Worm (Caenorhabditis elegans) whole organism, L1 larva: Measurements from ENCODE around the gene C03B1.2.

ENCODE experiments used
- C04F5.9 ChIP-seq: sonication (generic microtip); optimal IDR thresholded peaks from 2 replicates; lab custom pipeline; 2016; ENCODE audit warnings: missing genetic modification characterization, missing compliant biosample characterization
- aly-2 ChIP-seq: fragments of 150-350 bp; optimal IDR thresholded peaks from 2 replicates; lab custom pipeline; 2014; ENCODE audit warnings: missing biosample characterization, missing genetic modification characterization
- ama-1 ChIP-seq: fragments of 150-350 bp; optimal IDR thresholded peaks from 2 replicates; lab custom pipeline; 2014
- blmp-1 ChIP-seq: fragments of 150-350 bp; optimal IDR thresholded peaks from 2 replicates; lab custom pipeline; 2014; ENCODE audit warnings: missing biosample characterization, missing genetic modification characterization
- ceh-8 ChIP-seq: fragments of 200-800 bp; sonication (Bioruptor generic); optimal IDR thresholded peaks from 2 replicates; lab custom pipeline; 2018; ENCODE audit warnings: mild to moderate bottlenecking, missing genetic modification characterization, moderate library complexity, missing compliant biosample characterization
- ceh-82 ChIP-seq, 3 experiments: fragments of 150-350 bp in 1 of 3; sonication (generic microtip) in 2 of 3; optimal IDR thresholded peaks; 2 replicates each; lab custom pipeline; 2014 to 2017; ENCODE audit warnings: missing biosample characterization in 3 of 3, missing genetic modification characterization in 3 of 3
- ceh-90 ChIP-seq: sonication (generic microtip); optimal IDR thresholded peaks from 2 replicates; lab custom pipeline; 2016; ENCODE audit warnings: missing genetic modification characterization, missing compliant biosample characterization
- ces-1 ChIP-seq: fragments of 150-350 bp; optimal IDR thresholded peaks from 2 replicates; lab custom pipeline; 2014; ENCODE audit warnings: missing biosample characterization, missing genetic modification reagents, missing genetic modification characterization
- dsc-1 ChIP-seq: sonication (generic microtip); optimal IDR thresholded peaks from 2 replicates; lab custom pipeline; 2016; ENCODE audit warnings: mild to moderate bottlenecking, missing genetic modification characterization, missing compliant biosample characterization
- efl-1 ChIP-seq, 4 experiments: fragments of 150-350 bp; optimal IDR thresholded peaks in 3 of 4; peaks in 1 of 4; 1 replicate in 1 of 4; 2 replicates in 3 of 4; lab custom pipeline; 2014; ENCODE audit warnings: missing biosample characterization in 2 of 4, missing genetic modification characterization in 2 of 4, missing genetic modification reagents in 2 of 4
- egl-13 ChIP-seq: sonication (generic microtip); optimal IDR thresholded peaks from 2 replicates; lab custom pipeline; 2016; ENCODE audit warnings: missing genotype, missing genetic modification reagents, missing genetic modification characterization, missing compliant biosample characterization
- egl-27 ChIP-seq, 2 experiments: fragments of 150-350 bp in 1 of 2; sonication (generic microtip); optimal IDR thresholded peaks; 3 replicates each; lab custom pipeline; 2017 to 2018; ENCODE audit warnings: missing biosample characterization in 2 of 2, missing genetic modification characterization in 2 of 2, missing genetic modification reagents in 2 of 2
- elt-2 ChIP-seq: sonication (generic microtip); optimal IDR thresholded peaks from 2 replicates; lab custom pipeline; 2016; ENCODE audit warnings: missing genetic modification characterization, mild to moderate bottlenecking, inconsistent platforms, missing compliant biosample characterization, missing genetic modification reagents
- ets-5 ChIP-seq: fragments of 200-800 bp; sonication (Bioruptor generic); IDR thresholded peaks from 2 replicates; pipeline ENCODE4 v1.3.6; 2022; ENCODE audit warnings: missing genetic modification characterization, missing compliant biosample characterization
- fkh-10 ChIP-seq: sonication (generic microtip); optimal IDR thresholded peaks from 2 replicates; lab custom pipeline; 2017; ENCODE audit warnings: missing biosample characterization, missing genetic modification reagents, missing genetic modification characterization
- fkh-8 ChIP-seq: sonication (generic microtip); optimal IDR thresholded peaks from 2 replicates; lab custom pipeline; 2016; ENCODE audit warnings: mild to moderate bottlenecking, missing genetic modification characterization, missing compliant biosample characterization
- fos-1 ChIP-seq: fragments of 150-350 bp; optimal IDR thresholded peaks from 2 replicates; lab custom pipeline; 2014; ENCODE audit warnings: missing biosample characterization, missing genetic modification characterization
- hlh-17 ChIP-seq: fragments of 200-800 bp; sonication (Bioruptor generic); optimal IDR thresholded peaks from 2 replicates; lab custom pipeline; 2018; ENCODE audit warnings: missing genetic modification characterization, mild to moderate bottlenecking, missing compliant biosample characterization, moderate library complexity, borderline replicate concordance
- hlh-4 ChIP-seq: sonication (generic microtip); optimal IDR thresholded peaks from 2 replicates; lab custom pipeline; 2016; ENCODE audit warnings: mild to moderate bottlenecking, missing genetic modification characterization, missing compliant biosample characterization
- hpl-2 ChIP-seq: fragments of 150-350 bp; optimal IDR thresholded peaks from 2 replicates; lab custom pipeline; 2014; ENCODE audit warnings: missing biosample characterization, missing genetic modification reagents, missing genetic modification characterization
- irx-1 ChIP-seq: sonication (generic microtip); optimal IDR thresholded peaks from 2 replicates; lab custom pipeline; 2016; ENCODE audit warnings: missing genetic modification characterization, missing compliant biosample characterization
- lin-15B ChIP-seq: fragments of 150-350 bp; sonication (generic microtip); optimal IDR thresholded peaks from 3 replicates; lab custom pipeline; 2014; ENCODE audit warnings: missing biosample characterization, missing genetic modification characterization
- mab-9 ChIP-seq: fragments of 200-800 bp; sonication (Bioruptor generic); IDR thresholded peaks from 2 replicates; pipeline ENCODE4 v1.3.6; 2022; ENCODE audit warnings: missing genetic modification reagents, missing genetic modification characterization, missing compliant biosample characterization
- mdl-1 ChIP-seq, 2 experiments: fragments of 150-350 bp; optimal IDR thresholded peaks; 2 replicates each; lab custom pipeline; 2014 to 2017; ENCODE audit warnings: missing biosample characterization in 2 of 2, missing genetic modification characterization in 2 of 2, inconsistent platforms in 1 of 2
- mep-1 ChIP-seq: fragments of 150-350 bp; optimal IDR thresholded peaks from 2 replicates; lab custom pipeline; 2014; ENCODE audit warnings: missing biosample characterization, missing genetic modification characterization
- nhr-12 ChIP-seq: sonication (generic microtip); optimal IDR thresholded peaks from 2 replicates; lab custom pipeline; 2017; ENCODE audit warnings: missing biosample characterization, missing genetic modification characterization
- nhr-19 ChIP-seq: fragments of 200-800 bp; sonication (Bioruptor generic); conservative IDR thresholded peaks from 2 replicates; pipeline ENCODE4 v1.3.6; 2022; ENCODE audit warnings: missing genetic modification characterization, missing compliant biosample characterization
- nhr-20 ChIP-seq: sonication (generic microtip); optimal IDR thresholded peaks from 2 replicates; lab custom pipeline; 2016; ENCODE audit warnings: mild to moderate bottlenecking, missing genetic modification characterization, missing compliant biosample characterization
- nhr-237 ChIP-seq: fragments of 150-350 bp; optimal IDR thresholded peaks from 2 replicates; lab custom pipeline; 2014; ENCODE audit warnings: missing biosample characterization, missing genetic modification characterization
- nhr-28 ChIP-seq: fragments of 150-350 bp; optimal IDR thresholded peaks from 2 replicates; lab custom pipeline; 2014; ENCODE audit warnings: missing biosample characterization, missing genetic modification characterization
- nhr-76 ChIP-seq: sonication (generic microtip); optimal IDR thresholded peaks from 2 replicates; lab custom pipeline; 2017; ENCODE audit warnings: missing biosample characterization, missing genetic modification characterization
- nhr-77 ChIP-seq: fragments of 150-350 bp; optimal IDR thresholded peaks from 2 replicates; lab custom pipeline; 2014; ENCODE audit warnings: missing biosample characterization, missing genetic modification characterization
- nhr-84 ChIP-seq: sonication (generic microtip); optimal IDR thresholded peaks from 2 replicates; lab custom pipeline; 2017; ENCODE audit warnings: missing biosample characterization, missing genetic modification characterization
- nhr-90 ChIP-seq: sonication (generic microtip); optimal IDR thresholded peaks from 2 replicates; lab custom pipeline; 2016; ENCODE audit warnings: mild to moderate bottlenecking, missing genetic modification characterization, missing compliant biosample characterization; ENCODE audit not compliant: poor library complexity
- rnt-1 ChIP-seq: sonication (generic microtip); optimal IDR thresholded peaks from 2 replicates; lab custom pipeline; 2016; ENCODE audit warnings: mild to moderate bottlenecking, missing genetic modification characterization, moderate library complexity, missing compliant biosample characterization
- skn-1 ChIP-seq: fragments of 150-350 bp; optimal IDR thresholded peaks from 2 replicates; lab custom pipeline; 2014; ENCODE audit warnings: missing biosample characterization, missing genetic modification characterization
- sox-4 ChIP-seq: sonication (generic microtip); optimal IDR thresholded peaks from 2 replicates; lab custom pipeline; 2016; ENCODE audit warnings: missing genetic modification characterization, missing compliant biosample characterization
- sptf-1 ChIP-seq: fragments of 150-350 bp; optimal IDR thresholded peaks from 2 replicates; lab custom pipeline; 2014; ENCODE audit warnings: missing biosample characterization, missing genetic modification characterization
- sup-37 ChIP-seq: fragments of 200-800 bp; sonication (Bioruptor generic); optimal IDR thresholded peaks from 2 replicates; lab custom pipeline; 2018; ENCODE audit warnings: mild to moderate bottlenecking, missing genetic modification characterization, missing compliant biosample characterization
- swsn-7 ChIP-seq: sonication (generic microtip); optimal IDR thresholded peaks from 2 replicates; lab custom pipeline; 2016; ENCODE audit warnings: missing genetic modification characterization, missing compliant biosample characterization
- unc-30 ChIP-seq: sonication (generic microtip); optimal IDR thresholded peaks from 2 replicates; lab custom pipeline; 2017; ENCODE audit warnings: missing biosample characterization, missing genetic modification characterization
- unc-98 ChIP-seq: fragments of 200-800 bp; sonication (Bioruptor generic); IDR thresholded peaks from 2 replicates; pipeline ENCODE4 v1.3.6; 2022; ENCODE audit warnings: missing genetic modification characterization, missing compliant biosample characterization
- vab-15 ChIP-seq: sonication (generic microtip); optimal IDR thresholded peaks from 2 replicates; lab custom pipeline; 2017; ENCODE audit warnings: missing genotype, mild to moderate bottlenecking, missing genetic modification characterization, missing compliant biosample characterization
- zip-4 ChIP-seq: fragments of 200-800 bp; sonication (Bioruptor generic); optimal IDR thresholded peaks from 2 replicates; lab custom pipeline; 2018; ENCODE audit warnings: mild to moderate bottlenecking, missing genetic modification characterization, moderate library complexity, missing compliant biosample characterization
- ztf-4 ChIP-seq: fragments of 150-350 bp; optimal IDR thresholded peaks from 2 replicates; lab custom pipeline; 2014; ENCODE audit warnings: missing biosample characterization, missing genetic modification characterization

Gene C03B1.2

DNA sequence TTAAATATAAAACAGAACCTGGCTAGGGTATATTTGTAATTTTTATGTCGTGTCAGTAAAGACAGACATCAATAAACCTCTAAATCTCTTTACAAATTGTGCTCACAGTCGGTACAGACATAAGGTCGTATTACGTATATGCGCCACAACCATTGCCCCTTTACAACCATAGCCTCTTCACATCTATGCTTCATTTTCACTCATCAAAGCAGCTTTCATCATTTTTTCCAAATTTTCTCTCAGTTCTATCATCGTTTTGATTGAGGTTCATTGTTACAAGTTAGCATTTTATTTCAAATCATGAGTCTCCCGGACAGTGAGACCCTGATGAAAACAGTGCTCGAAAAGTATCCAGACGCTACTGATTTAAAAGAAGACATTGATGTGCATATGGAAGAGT is 5.6 kb upstream of the C03B1.2 start, which contains the start of gene C03B1.4:
Gene C03B1.4 (plus strand): TSS at position 301 of the 400 bp plus-strand sequence.
- TF ChIP-seq ces-1 (GFP tag; lab: Kevin White, UChicago), result no peak
- no peak for TF ChIP-seq mab-9 (GFP tag; lab: Robert Waterston, UW)
- TF ChIP-seq ets-5 (GFP tag; lab: Robert Waterston, UW), result no peak
- TF ChIP-seq egl-27 (tag; optimal IDR thresholded peaks at IDR 0.05; lab: Kevin White, UChicago), result no peak
- TF ChIP-seq efl-1 (optimal IDR thresholded peaks at IDR 0.05; lab: Kevin White, UChicago), result no peak
- peak in 1 of 2 experiments; percentile 29 for TF ChIP-seq efl-1 (GFP tag; optimal IDR thresholded peaks at IDR 0.05 in 1 of 2; lab: Kevin White, UChicago)
- no peak for TF ChIP-seq blmp-1 (tag; lab: Kevin White, UChicago)

DNA sequence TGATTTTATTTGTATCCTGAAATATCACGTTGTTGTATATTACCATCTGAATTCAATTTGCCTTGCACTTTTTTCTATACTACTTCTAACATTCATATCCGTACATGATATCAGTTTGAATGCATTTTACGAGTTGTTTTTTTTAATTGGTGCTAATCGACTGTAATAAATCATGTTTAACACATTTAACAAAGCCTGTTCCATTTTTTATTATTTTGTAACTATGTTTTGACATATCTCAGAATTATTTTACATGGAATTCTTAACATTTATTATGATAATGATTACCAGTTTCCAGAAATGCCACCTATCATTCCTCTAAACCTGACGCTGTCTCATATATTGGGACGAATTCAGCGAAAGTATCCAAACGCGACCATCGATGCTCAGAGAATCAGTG is 4.1 kb upstream of the C03B1.2 start, which contains the start of gene C03B1.3:
Gene C03B1.3 (plus strand): TSS at position 301 of the 400 bp plus-strand sequence.
- TF ChIP-seq unc-98 (GFP tag; lab: Robert Waterston, UW), result no peak
- TF ChIP-seq egl-13 (tag; lab: Kevin White, UChicago), result no peak
- TF ChIP-seq hlh-4 (tag; lab: Kevin White, UChicago), result no peak
- TF ChIP-seq fos-1, result no peak
- no peak for TF ChIP-seq ceh-90 (tag; lab: Kevin White, UChicago)
- no peak for TF ChIP-seq nhr-77 (tag; lab: Kevin White, UChicago)
- no peak for TF ChIP-seq ama-1 (lab: Kevin White, UChicago)
- no peak for TF ChIP-seq ceh-8 (GFP tag; lab: Kevin White, UChicago)
- TF ChIP-seq aly-2, result no peak
- no peak for TF ChIP-seq irx-1 (tag; lab: Kevin White, UChicago)
- no peak for TF ChIP-seq sox-4 (tag; lab: Kevin White, UChicago)
- no peak for TF ChIP-seq mep-1 (tag; lab: Kevin White, UChicago)
- no peak for TF ChIP-seq mdl-1 (tag; optimal IDR thresholded peaks at IDR 0.05; lab: Kevin White, UChicago)
- no peak for TF ChIP-seq unc-30 (tag; lab: Kevin White, UChicago)
- no peak for TF ChIP-seq dsc-1 (tag; lab: Kevin White, UChicago)
- TF ChIP-seq nhr-20, result no peak
- TF ChIP-seq mab-9 (GFP tag; lab: Robert Waterston, UW), result no peak
- no peak for TF ChIP-seq nhr-90 (tag; lab: Kevin White, UChicago)
- TF ChIP-seq, all 84 proteins: peak for 0

DNA sequence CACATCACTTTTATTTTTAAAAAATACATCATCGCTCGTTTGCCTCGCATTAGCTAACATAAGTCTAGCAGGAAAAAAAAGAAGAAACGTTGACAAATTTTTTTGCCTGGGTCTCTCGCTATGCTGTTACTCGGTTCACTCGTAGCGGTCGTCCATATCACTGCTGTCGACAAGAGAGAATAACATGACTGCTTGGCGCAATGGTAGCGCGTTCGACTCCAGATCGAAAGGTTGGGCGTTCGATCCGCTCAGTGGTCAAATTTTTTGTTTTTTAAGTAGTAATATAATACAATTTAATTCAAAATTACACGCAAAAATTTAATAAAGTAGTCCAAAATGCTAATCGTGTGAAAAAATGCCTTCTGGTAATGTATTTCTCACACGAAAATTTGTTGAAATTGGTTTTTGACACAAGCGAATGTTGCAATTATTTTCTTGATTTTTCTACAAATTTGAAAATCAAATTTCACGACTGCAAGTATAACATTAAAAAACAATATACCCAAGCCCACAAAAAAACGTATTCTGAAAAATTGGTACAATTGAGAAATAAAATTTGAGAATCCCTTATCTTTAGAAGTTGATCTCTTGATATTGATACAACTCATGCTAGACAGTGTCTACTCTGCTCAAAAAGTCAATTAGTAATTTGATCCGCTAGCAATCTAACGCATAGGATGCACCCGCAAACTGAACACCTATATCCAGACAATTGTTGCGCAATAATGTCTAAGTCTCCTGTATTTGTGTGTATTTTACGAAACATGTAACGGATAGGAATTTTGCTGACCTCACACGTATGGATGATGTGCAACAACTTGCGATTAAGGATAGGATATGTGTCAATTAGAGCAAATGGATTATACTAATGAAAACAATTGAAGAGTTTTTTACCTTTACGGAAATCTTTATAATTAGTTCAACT is 1.6 kb downstream of the C03B1.2 start:
- peak; percentile 60 for TF ChIP-seq rnt-1
- no peak for TF ChIP-seq hlh-17 (GFP tag; lab: Kevin White, UChicago)
- no peak for TF ChIP-seq efl-1 (optimal IDR thresholded peaks at IDR 0.05; lab: Kevin White, UChicago)
- peak; percentile 21 to 81 for TF ChIP-seq efl-1 (GFP tag; optimal IDR thresholded peaks at IDR 0.05 in 1 of 2; lab: Kevin White, UChicago)
- no peak for TF ChIP-seq hpl-2
- no peak for TF ChIP-seq ztf-4 (tag; lab: Kevin White, UChicago)
- no peak for TF ChIP-seq nhr-76 (tag; lab: Kevin White, UChicago)
- no peak for TF ChIP-seq unc-98 (GFP tag; lab: Robert Waterston, UW)
- no peak for TF ChIP-seq aly-2
- peak; percentile 21 to 30 (median 25) for TF ChIP-seq ceh-82 (tag; optimal IDR thresholded peaks at IDR 0.05; lab: Kevin White, UChicago)
- TF ChIP-seq sup-37, result no peak
- no peak for TF ChIP-seq elt-2 (tag; lab: Kevin White, UChicago)
- TF ChIP-seq nhr-90 (tag; lab: Kevin White, UChicago), result peak; percentile 59
- TF ChIP-seq fkh-10, result peak; percentile 28
- no peak for TF ChIP-seq unc-30 (tag; lab: Kevin White, UChicago)
- TF ChIP-seq swsn-7 (tag; lab: Kevin White, UChicago), result peak; percentile 66
- TF ChIP-seq lin-15B (tag; lab: Kevin White, UChicago), result no peak
- TF ChIP-seq ceh-90 (tag; lab: Kevin White, UChicago), result no peak
- TF ChIP-seq skn-1 (tag; lab: Kevin White, UChicago), result peak; percentile 35
- no peak for TF ChIP-seq sptf-1
- no peak for TF ChIP-seq zip-4
- TF ChIP-seq nhr-19 (GFP tag; lab: Robert Waterston, UW), result peak; percentile 58
- TF ChIP-seq fkh-8, result peak; percentile 29
- no peak for TF ChIP-seq nhr-237
- no peak for TF ChIP-seq nhr-12
- no peak for TF ChIP-seq nhr-84
- no peak for TF ChIP-seq mab-9 (GFP tag; lab: Robert Waterston, UW)
- no peak for TF ChIP-seq ama-1 (lab: Kevin White, UChicago)
- no peak for TF ChIP-seq C04F5.9 (tag; lab: Kevin White, UChicago)
- TF ChIP-seq nhr-28, result no peak
- TF ChIP-seq vab-15, result no peak
- peak; percentile 41 for TF ChIP-seq nhr-77 (tag; lab: Kevin White, UChicago)
